Worm (Caenorhabditis elegans) whole organism, early embryonic: ENCODE data around the gene srv-11.

Experiments
- ama-1 ChIP-seq: fragments of 150-350 bp; optimal IDR thresholded peaks from 2 replicates; lab custom pipeline; 2014
- ceh-13 ChIP-seq: fragments of 200-800 bp; sonication (Bioruptor generic); optimal IDR thresholded peaks from 2 replicates; lab custom pipeline; 2018; ENCODE audit warnings: mild to moderate bottlenecking, missing genetic modification characterization, missing compliant biosample characterization
- ets-7 ChIP-seq: sonication (generic microtip); optimal IDR thresholded peaks from 2 replicates; lab custom pipeline; 2016; ENCODE audit warnings: missing genotype, missing genetic modification characterization, missing compliant biosample characterization
- flt-1 ChIP-seq: fragments of 200-800 bp; sonication (Bioruptor generic); IDR thresholded peaks from 2 replicates; pipeline ENCODE4 v1.3.6; 2022; ENCODE audit warnings: missing genetic modification characterization, missing compliant biosample characterization
- hnd-1 ChIP-seq: sonication (generic microtip); optimal IDR thresholded peaks from 2 replicates; lab custom pipeline; 2016; ENCODE audit warnings: missing genetic modification characterization, missing compliant biosample characterization
- tra-4 ChIP-seq: sonication (generic microtip); optimal IDR thresholded peaks from 2 replicates; lab custom pipeline; 2017; ENCODE audit warnings: missing genetic modification characterization, missing compliant biosample characterization

- TF ChIP-seq ama-1 (no peak), ets-7 (no peak), flt-1 (no peak), tra-4 (tag; lab: Kevin White, UChicago) (no peak), hnd-1 (tag; lab: Kevin White, UChicago) (no peak), ceh-13 (no peak)
Observed at ce11 chrIV:16233028-16233427, 11.6 kb upstream of the srv-11 start, which contains the start of the genes hpa-1 and irld-39.
